Worm (Caenorhabditis elegans): Measurements from ENCODE around the gene K01A6.7.

- no peak for TF ChIP-seq ets-5 (GFP tag; IDR thresholded peaks at IDR 0.05)
- no peak for TF ChIP-seq lin-13 (GFP tag; optimal IDR thresholded peaks at IDR 0.05)
- TF ChIP-seq egl-27 (tag; optimal IDR thresholded peaks at IDR 0.05), result no peak
- TF ChIP-seq ces-1 (GFP tag; optimal IDR thresholded peaks at IDR 0.05), result no peak
- no peak for TF ChIP-seq nhr-47 (tag; optimal IDR thresholded peaks at IDR 0.05)
- no peak for TF ChIP-seq zip-4 (GFP tag; optimal IDR thresholded peaks at IDR 0.05)
- TF ChIP-seq fkh-10 (GFP tag; optimal IDR thresholded peaks at IDR 0.05), result no peak
- no peak for TF ChIP-seq pag-3 (tag; optimal IDR thresholded peaks at IDR 0.05; ENCODE audit: borderline replicate concordance, insufficient read depth)
- no peak for TF ChIP-seq nhr-76 (tag; optimal IDR thresholded peaks at IDR 0.05)
- TF ChIP-seq xbp-1 (tag; optimal IDR thresholded peaks at IDR 0.05), result no peak
These were observed 32.7 kb upstream of the K01A6.7 start for ce11 chrIV:11771064-11771463.

Measured in whole organism, L1 larva.